Worm (Caenorhabditis elegans) whole organism, L1 larva: ENCODE data around the gene ZK813.1.

ENCODE experiments used
- C34B4.2 ChIP-seq: sonication (generic microtip); optimal IDR thresholded peaks from 2 replicates; lab custom pipeline; 2017; ENCODE audit warnings: mild to moderate bottlenecking, missing genetic modification characterization, missing compliant biosample characterization
- F16B12.6 ChIP-seq: fragments of 150-350 bp; optimal IDR thresholded peaks from 2 replicates; lab custom pipeline; 2014; ENCODE audit warnings: missing biosample characterization, missing genetic modification characterization
- ama-1 ChIP-seq: fragments of 150-350 bp; optimal IDR thresholded peaks from 2 replicates; lab custom pipeline; 2014
- blmp-1 ChIP-seq: fragments of 150-350 bp; optimal IDR thresholded peaks from 2 replicates; lab custom pipeline; 2014; ENCODE audit warnings: missing biosample characterization, missing genetic modification characterization
- ceh-63 ChIP-seq: fragments of 200-800 bp; sonication (Bioruptor generic); optimal IDR thresholded peaks from 2 replicates; lab custom pipeline; 2018; ENCODE audit warnings: mild to moderate bottlenecking, missing genetic modification characterization, missing compliant biosample characterization
- ceh-90 ChIP-seq: sonication (generic microtip); optimal IDR thresholded peaks from 2 replicates; lab custom pipeline; 2016; ENCODE audit warnings: missing genetic modification characterization, missing compliant biosample characterization
- dsc-1 ChIP-seq: sonication (generic microtip); optimal IDR thresholded peaks from 2 replicates; lab custom pipeline; 2016; ENCODE audit warnings: mild to moderate bottlenecking, missing genetic modification characterization, missing compliant biosample characterization
- efl-1 ChIP-seq, 4 experiments: fragments of 150-350 bp; optimal IDR thresholded peaks in 3 of 4; peaks in 1 of 4; 1 replicate in 1 of 4; 2 replicates in 3 of 4; lab custom pipeline; 2014; ENCODE audit warnings: missing biosample characterization in 2 of 4, missing genetic modification characterization in 2 of 4, missing genetic modification reagents in 2 of 4
- egl-13 ChIP-seq: sonication (generic microtip); optimal IDR thresholded peaks from 2 replicates; lab custom pipeline; 2016; ENCODE audit warnings: missing genotype, missing genetic modification reagents, missing genetic modification characterization, missing compliant biosample characterization
- elt-3 ChIP-seq, 6 experiments: fragments of 150-350 bp in 1 of 6; sonication (generic microtip); optimal IDR thresholded peaks; 2 replicates each; lab custom pipeline; 2017 to 2018; ENCODE audit warnings: missing biosample characterization in 6 of 6, missing genetic modification characterization in 6 of 6, inconsistent platforms in 1 of 6
- fkh-4 ChIP-seq: sonication (generic microtip); optimal IDR thresholded peaks from 2 replicates; lab custom pipeline; 2016; ENCODE audit warnings: missing compliant biosample characterization, missing genetic modification characterization, borderline replicate concordance
- fkh-8 ChIP-seq: sonication (generic microtip); optimal IDR thresholded peaks from 2 replicates; lab custom pipeline; 2016; ENCODE audit warnings: mild to moderate bottlenecking, missing genetic modification characterization, missing compliant biosample characterization
- fos-1 ChIP-seq: fragments of 150-350 bp; optimal IDR thresholded peaks from 2 replicates; lab custom pipeline; 2014; ENCODE audit warnings: missing biosample characterization, missing genetic modification characterization
- grh-1 ChIP-seq: fragments of 200-800 bp; sonication (Bioruptor generic); IDR thresholded peaks from 2 replicates; pipeline ENCODE4 v1.3.6; 2022; ENCODE audit warnings: missing genetic modification reagents, missing genetic modification characterization, missing compliant biosample characterization
- hlh-4 ChIP-seq: sonication (generic microtip); optimal IDR thresholded peaks from 2 replicates; lab custom pipeline; 2016; ENCODE audit warnings: mild to moderate bottlenecking, missing genetic modification characterization, missing compliant biosample characterization
- irx-1 ChIP-seq: sonication (generic microtip); optimal IDR thresholded peaks from 2 replicates; lab custom pipeline; 2016; ENCODE audit warnings: missing genetic modification characterization, missing compliant biosample characterization
- isw-1 ChIP-seq: fragments of 200-800 bp; sonication (Bioruptor generic); IDR thresholded peaks from 2 replicates; pipeline ENCODE4 v1.3.6; 2022; ENCODE audit warnings: missing genetic modification characterization, missing compliant biosample characterization
- lin-14 ChIP-seq: fragments of 200-800 bp; sonication (Bioruptor generic); optimal IDR thresholded peaks from 2 replicates; lab custom pipeline; 2018; ENCODE audit warnings: mild to moderate bottlenecking, missing genetic modification characterization, moderate library complexity, missing compliant biosample characterization
- lin-15B ChIP-seq: fragments of 150-350 bp; sonication (generic microtip); optimal IDR thresholded peaks from 3 replicates; lab custom pipeline; 2014; ENCODE audit warnings: missing biosample characterization, missing genetic modification characterization
- lin-35 ChIP-seq, 2 experiments: fragments of 150-350 bp; optimal IDR thresholded peaks; 2 replicates each; lab custom pipeline; 2014; ENCODE audit warnings: missing biosample characterization in 2 of 2, missing genetic modification characterization in 2 of 2, missing genetic modification reagents in 2 of 2
- nhr-12 ChIP-seq: sonication (generic microtip); optimal IDR thresholded peaks from 2 replicates; lab custom pipeline; 2017; ENCODE audit warnings: missing biosample characterization, missing genetic modification characterization
- nhr-20 ChIP-seq: sonication (generic microtip); optimal IDR thresholded peaks from 2 replicates; lab custom pipeline; 2016; ENCODE audit warnings: mild to moderate bottlenecking, missing genetic modification characterization, missing compliant biosample characterization
- nhr-71 ChIP-seq: sonication (generic microtip); optimal IDR thresholded peaks from 2 replicates; lab custom pipeline; 2016; ENCODE audit warnings: mild to moderate bottlenecking, missing genetic modification characterization, moderate library complexity, missing compliant biosample characterization
- nhr-76 ChIP-seq: sonication (generic microtip); optimal IDR thresholded peaks from 2 replicates; lab custom pipeline; 2017; ENCODE audit warnings: missing biosample characterization, missing genetic modification characterization
- nhr-85 ChIP-seq: sonication (generic microtip); peaks from one replicate; lab custom pipeline; 2016; ENCODE audit warnings: missing genetic modification characterization, inconsistent platforms, missing compliant biosample characterization
- nhr-90 ChIP-seq: sonication (generic microtip); optimal IDR thresholded peaks from 2 replicates; lab custom pipeline; 2016; ENCODE audit warnings: mild to moderate bottlenecking, missing genetic modification characterization, missing compliant biosample characterization; ENCODE audit not compliant: poor library complexity
- pag-3 ChIP-seq: sonication (generic microtip); optimal IDR thresholded peaks from 2 replicates; lab custom pipeline; 2017; ENCODE audit warnings: missing genetic modification characterization, mild to moderate bottlenecking, missing compliant biosample characterization, antibody characterized with exemption, borderline replicate concordance; ENCODE audit not compliant: insufficient read depth
- pqm-1 ChIP-seq: sonication (generic microtip); optimal IDR thresholded peaks from 3 replicates; lab custom pipeline; 2017; ENCODE audit warnings: missing biosample characterization, missing genetic modification characterization
- rnt-1 ChIP-seq: sonication (generic microtip); optimal IDR thresholded peaks from 2 replicates; lab custom pipeline; 2016; ENCODE audit warnings: mild to moderate bottlenecking, missing genetic modification characterization, moderate library complexity, missing compliant biosample characterization
- skn-1 ChIP-seq: fragments of 150-350 bp; optimal IDR thresholded peaks from 2 replicates; lab custom pipeline; 2014; ENCODE audit warnings: missing biosample characterization, missing genetic modification characterization
- snpc-4 ChIP-seq: fragments of 150-350 bp; optimal IDR thresholded peaks from 2 replicates; lab custom pipeline; 2014; ENCODE audit warnings: missing biosample characterization, missing genetic modification characterization
- snu-23 ChIP-seq: sonication (generic microtip); optimal IDR thresholded peaks from 2 replicates; lab custom pipeline; 2016; ENCODE audit warnings: missing genetic modification characterization, missing compliant biosample characterization
- sptf-1 ChIP-seq: fragments of 150-350 bp; optimal IDR thresholded peaks from 2 replicates; lab custom pipeline; 2014; ENCODE audit warnings: missing biosample characterization, missing genetic modification characterization
- sup-37 ChIP-seq: fragments of 200-800 bp; sonication (Bioruptor generic); optimal IDR thresholded peaks from 2 replicates; lab custom pipeline; 2018; ENCODE audit warnings: mild to moderate bottlenecking, missing genetic modification characterization, missing compliant biosample characterization
- swsn-7 ChIP-seq: sonication (generic microtip); optimal IDR thresholded peaks from 2 replicates; lab custom pipeline; 2016; ENCODE audit warnings: missing genetic modification characterization, missing compliant biosample characterization
- tbx-2 ChIP-seq: sonication (generic microtip); optimal IDR thresholded peaks from 2 replicates; lab custom pipeline; 2016; ENCODE audit warnings: missing genetic modification characterization, missing compliant biosample characterization
- tlp-1 ChIP-seq: fragments of 150-350 bp; optimal IDR thresholded peaks from 2 replicates; lab custom pipeline; 2014; ENCODE audit warnings: missing biosample characterization, missing genetic modification characterization
- unc-86 ChIP-seq: sonication (generic microtip); optimal IDR thresholded peaks from 2 replicates; lab custom pipeline; 2016; ENCODE audit warnings: missing genetic modification characterization, missing compliant biosample characterization

ZK813.1 gene

DNA sequence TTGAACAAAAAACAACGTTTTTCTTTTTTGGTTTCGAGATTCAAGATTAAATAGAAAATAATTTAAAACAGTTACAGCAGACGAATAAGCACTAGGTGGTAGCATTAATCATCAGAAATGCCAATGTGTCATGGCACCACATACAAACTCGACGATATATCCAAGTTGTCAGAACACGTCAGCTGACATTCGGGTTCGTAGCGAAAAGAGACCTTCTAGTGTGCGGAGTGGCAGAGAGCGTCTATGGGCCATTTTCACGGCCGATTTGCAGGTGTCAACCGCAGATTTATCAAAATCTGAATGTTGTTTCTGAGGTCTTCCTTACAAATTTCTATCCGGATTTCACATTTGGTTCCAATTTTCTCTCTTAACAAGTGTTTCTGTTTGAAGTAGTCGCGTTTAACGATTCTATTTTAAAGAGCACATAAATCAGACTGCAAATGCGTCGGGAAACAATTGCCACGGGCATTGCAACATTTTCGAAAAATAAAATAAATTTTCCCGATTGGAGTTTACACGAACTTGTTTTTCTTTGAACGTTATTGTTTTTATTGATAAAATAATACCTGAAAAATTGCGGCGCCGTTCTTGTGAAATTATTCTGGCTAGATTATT, 42.1 kb downstream of the ZK813.1 start:
- TF ChIP-seq fkh-4 (tag; lab: Kevin White, UChicago) (peak; percentile 22), snpc-4 (tag; lab: Kevin White, UChicago) (no peak), ceh-90 (tag; lab: Kevin White, UChicago) (no peak), skn-1 (no peak), dsc-1 (tag; lab: Kevin White, UChicago) (peak; percentile 82), pag-3 (tag; lab: Kevin White, UChicago) (peak; percentile 83), lin-35 (GFP tag; optimal IDR thresholded peaks at IDR 0.05; lab: Kevin White, UChicago) (no peak), tlp-1 (tag; lab: Kevin White, UChicago) (no peak), nhr-12 (tag; lab: Kevin White, UChicago) (no peak), rnt-1 (tag; lab: Kevin White, UChicago) (peak; percentile 11), ama-1 (lab: Kevin White, UChicago) (no peak)
- TF ChIP-seq, all 84 proteins: peak for 4

DNA sequence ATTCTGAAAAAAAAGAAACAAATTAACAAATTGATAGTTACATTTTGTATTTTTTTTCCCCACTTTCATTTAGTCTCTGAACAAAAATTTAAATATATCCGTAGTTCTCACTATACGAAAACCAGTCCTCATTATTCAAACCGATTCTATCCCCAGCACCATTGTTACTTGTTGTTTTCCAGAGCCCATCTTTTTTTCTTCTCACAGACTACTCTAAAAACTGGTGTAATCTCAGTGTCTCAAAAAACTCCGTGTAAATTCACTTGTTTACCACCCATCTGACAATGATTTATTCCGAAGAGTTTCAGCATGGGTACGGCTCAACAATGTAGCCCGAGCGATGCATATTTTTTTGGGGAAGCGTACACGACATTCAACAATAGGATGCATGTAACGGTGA, 42.9 kb downstream of the ZK813.1 start, which contains the start of gene C12D12.3:
TSS of gene C12D12.3 (plus strand) at position 301 of the 400 bp plus-strand sequence.
- TF ChIP-seq unc-86 (tag; lab: Kevin White, UChicago), result no peak
- TF ChIP-seq lin-15B (tag; lab: Kevin White, UChicago), result no peak
- no peak for TF ChIP-seq nhr-76 (tag; lab: Kevin White, UChicago)
- TF ChIP-seq C34B4.2, result no peak
- no peak for TF ChIP-seq lin-35 (GFP tag; optimal IDR thresholded peaks at IDR 0.05; lab: Kevin White, UChicago)
- TF ChIP-seq sup-37 (GFP tag; lab: Kevin White, UChicago), result no peak
- no peak for TF ChIP-seq F16B12.6 (tag; lab: Kevin White, UChicago)
- TF ChIP-seq ceh-63 (GFP tag; lab: Kevin White, UChicago), result no peak
- no peak for TF ChIP-seq egl-13
- no peak for TF ChIP-seq snpc-4 (tag; lab: Kevin White, UChicago)
- TF ChIP-seq irx-1, result no peak
- TF ChIP-seq swsn-7, result no peak
- no peak for TF ChIP-seq dsc-1 (tag; lab: Kevin White, UChicago)
- TF ChIP-seq hlh-4 (tag; lab: Kevin White, UChicago), result no peak
- TF ChIP-seq nhr-85 (tag; lab: Kevin White, UChicago), result no peak
- no peak for TF ChIP-seq fos-1 (tag; lab: Kevin White, UChicago)
- TF ChIP-seq snu-23, result no peak
- TF ChIP-seq isw-1 (GFP tag; lab: Robert Waterston, UW), result no peak
- TF ChIP-seq pqm-1 (tag; lab: Kevin White, UChicago), result no peak
- no peak for TF ChIP-seq nhr-20 (tag; lab: Kevin White, UChicago)

DNA sequence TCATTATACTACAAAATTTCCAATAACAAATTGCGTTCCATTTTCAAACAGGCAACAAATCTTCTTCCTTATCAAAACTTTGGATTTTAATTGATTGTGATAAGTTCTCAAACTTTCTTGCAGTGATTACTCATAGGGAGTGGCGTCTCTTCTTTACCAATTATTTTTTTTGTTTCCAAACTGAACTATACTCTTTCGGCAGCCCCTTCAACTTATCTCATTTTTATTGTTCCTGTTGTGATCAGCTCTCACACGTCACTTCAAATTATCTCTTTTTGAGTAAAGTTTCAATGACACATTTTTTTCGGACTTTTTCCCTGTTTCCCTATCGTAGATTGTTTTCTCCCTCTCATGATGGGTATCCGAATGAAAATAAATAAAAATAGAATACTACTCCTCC, 46.3 kb downstream of the ZK813.1 start:
- TF ChIP-seq skn-1 (no peak), nhr-71 (tag; lab: Kevin White, UChicago) (peak; percentile 26), nhr-90 (tag; lab: Kevin White, UChicago) (peak; percentile 24), snu-23 (peak; percentile 7), sptf-1 (tag; lab: Kevin White, UChicago) (no peak), nhr-20 (tag; lab: Kevin White, UChicago) (peak; percentile 57), lin-14 (GFP tag; lab: Kevin White, UChicago) (peak; percentile 4), tbx-2 (tag; lab: Kevin White, UChicago) (peak; percentile 44), nhr-85 (tag; lab: Kevin White, UChicago) (peak; percentile 10), fkh-4 (tag; lab: Kevin White, UChicago) (no peak), fkh-8 (tag; lab: Kevin White, UChicago) (no peak), efl-1 (optimal IDR thresholded peaks at IDR 0.05; lab: Kevin White, UChicago) (no peak), efl-1 (GFP tag; optimal IDR thresholded peaks at IDR 0.05 in 1 of 2; lab: Kevin White, UChicago) (peak in 1 of 2 experiments; percentile 73), grh-1 (GFP tag; lab: Robert Waterston, UW) (0 out of 2 replicates have a peak, but pooled peaks have one; percentile 25), blmp-1 (tag; lab: Kevin White, UChicago) (peak; percentile 29), elt-3 (tag; optimal IDR thresholded peaks at IDR 0.05; lab: Kevin White, UChicago) (peak in 4 of 6 experiments; percentile 21 to 44 (median 36))
- TF ChIP-seq, all 84 proteins: peak for 11
